Fruit fly (Drosophila melanogaster): ENCODE data around the gene Nab2.

DNA sequence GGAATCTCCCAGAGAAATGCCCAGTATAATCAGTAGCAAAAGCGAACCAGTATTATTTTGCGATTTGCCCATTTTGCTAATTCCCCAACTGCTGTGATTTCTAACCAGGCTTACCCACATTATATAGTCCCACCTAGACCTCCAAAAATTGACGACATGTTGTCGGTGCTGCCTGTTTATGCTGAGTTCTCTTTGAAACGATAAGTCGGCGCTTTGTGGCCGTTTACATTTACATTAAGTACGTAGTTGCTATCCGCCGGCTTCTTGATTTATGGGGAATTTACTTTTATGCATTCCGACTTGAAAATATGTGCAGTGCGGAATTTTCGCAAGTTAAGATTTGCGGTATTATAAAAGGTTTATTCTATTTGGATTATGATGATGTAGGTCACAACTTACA lies 23.9 kb downstream of the Nab2 start, which contains the start of gene CG5715:
- TF ChIP-seq Eip75B (GFP tag; optimal IDR thresholded peaks at IDR 0.05), result no peak
- TF ChIP-seq Hr38 (GFP tag; optimal IDR thresholded peaks at IDR 0.05), result no peak
- TF ChIP-seq esn (GFP tag; optimal IDR thresholded peaks at IDR 0.05), result no peak
- TF ChIP-seq CG11902 (GFP tag; optimal IDR thresholded peaks at IDR 0.05), result no peak
- TF ChIP-seq Eip78C (GFP tag), result no peak
- TF ChIP-seq ss (GFP tag; optimal IDR thresholded peaks at IDR 0.05), result no peak

All from whole organism, prepupa.